Worm (Caenorhabditis elegans) whole organism, L1 larva: ENCODE results near the gene irg-2.
A peak's percentile ranks its signal among the peaks of the same experiment; 100 is the strongest.

Experiments used
- C04F5.9 ChIP-seq: sonication (generic microtip); optimal IDR thresholded peaks from 2 replicates; lab custom pipeline; 2016; ENCODE audit warnings: missing genetic modification characterization, missing compliant biosample characterization
- C16A3.4 ChIP-seq: fragments of 150-350 bp; optimal IDR thresholded peaks from 2 replicates; lab custom pipeline; 2014; ENCODE audit warnings: missing biosample characterization, missing genetic modification characterization
- alr-1 ChIP-seq: fragments of 200-800 bp; sonication (Bioruptor generic); optimal IDR thresholded peaks from 2 replicates; lab custom pipeline; 2018; ENCODE audit warnings: borderline replicate concordance, mild to moderate bottlenecking, missing genetic modification characterization, missing compliant biosample characterization
- blmp-1 ChIP-seq: fragments of 150-350 bp; optimal IDR thresholded peaks from 2 replicates; lab custom pipeline; 2014; ENCODE audit warnings: missing biosample characterization, missing genetic modification characterization
- ceh-82 ChIP-seq, 3 experiments: fragments of 150-350 bp in 1 of 3; sonication (generic microtip) in 2 of 3; optimal IDR thresholded peaks; 2 replicates each; lab custom pipeline; 2014 to 2017; ENCODE audit warnings: missing biosample characterization in 3 of 3, missing genetic modification characterization in 3 of 3
- ceh-88 ChIP-seq: fragments of 200-800 bp; sonication (Bioruptor generic); IDR thresholded peaks from 2 replicates; pipeline ENCODE4 v1.3.6; 2022; ENCODE audit warnings: missing genetic modification characterization, missing compliant biosample characterization
- ces-1 ChIP-seq: fragments of 150-350 bp; optimal IDR thresholded peaks from 2 replicates; lab custom pipeline; 2014; ENCODE audit warnings: missing biosample characterization, missing genetic modification reagents, missing genetic modification characterization
- egl-27 ChIP-seq, 2 experiments: fragments of 150-350 bp in 1 of 2; sonication (generic microtip); optimal IDR thresholded peaks; 3 replicates each; lab custom pipeline; 2017 to 2018; ENCODE audit warnings: missing biosample characterization in 2 of 2, missing genetic modification characterization in 2 of 2, missing genetic modification reagents in 2 of 2
- ets-5 ChIP-seq: fragments of 200-800 bp; sonication (Bioruptor generic); IDR thresholded peaks from 2 replicates; pipeline ENCODE4 v1.3.6; 2022; ENCODE audit warnings: missing genetic modification characterization, missing compliant biosample characterization
- fkh-8 ChIP-seq: sonication (generic microtip); optimal IDR thresholded peaks from 2 replicates; lab custom pipeline; 2016; ENCODE audit warnings: mild to moderate bottlenecking, missing genetic modification characterization, missing compliant biosample characterization
- hlh-4 ChIP-seq: sonication (generic microtip); optimal IDR thresholded peaks from 2 replicates; lab custom pipeline; 2016; ENCODE audit warnings: mild to moderate bottlenecking, missing genetic modification characterization, missing compliant biosample characterization
- hpl-2 ChIP-seq: fragments of 150-350 bp; optimal IDR thresholded peaks from 2 replicates; lab custom pipeline; 2014; ENCODE audit warnings: missing biosample characterization, missing genetic modification reagents, missing genetic modification characterization
- isw-1 ChIP-seq: fragments of 200-800 bp; sonication (Bioruptor generic); IDR thresholded peaks from 2 replicates; pipeline ENCODE4 v1.3.6; 2022; ENCODE audit warnings: missing genetic modification characterization, missing compliant biosample characterization
- lin-13 ChIP-seq: fragments of 150-350 bp; optimal IDR thresholded peaks from 2 replicates; lab custom pipeline; 2014; ENCODE audit warnings: missing biosample characterization, missing genetic modification reagents, missing genetic modification characterization
- lin-39 ChIP-seq: fragments of 150-350 bp; optimal IDR thresholded peaks from 2 replicates; lab custom pipeline; 2014; ENCODE audit warnings: missing biosample characterization, missing genetic modification reagents, missing genetic modification characterization
- lir-3 ChIP-seq: sonication (generic microtip); optimal IDR thresholded peaks from 2 replicates; lab custom pipeline; 2016; ENCODE audit warnings: mild to moderate bottlenecking, missing genetic modification characterization, moderate library complexity, missing compliant biosample characterization; ENCODE audit not compliant: poor library complexity
- mef-2 ChIP-seq: fragments of 150-350 bp; optimal IDR thresholded peaks from 2 replicates; lab custom pipeline; 2014; ENCODE audit warnings: missing biosample characterization, missing genetic modification characterization
- mep-1 ChIP-seq: fragments of 150-350 bp; optimal IDR thresholded peaks from 2 replicates; lab custom pipeline; 2014; ENCODE audit warnings: missing biosample characterization, missing genetic modification characterization
- nhr-237 ChIP-seq: fragments of 150-350 bp; optimal IDR thresholded peaks from 2 replicates; lab custom pipeline; 2014; ENCODE audit warnings: missing biosample characterization, missing genetic modification characterization
- nhr-47 ChIP-seq: sonication (generic microtip); optimal IDR thresholded peaks from 2 replicates; lab custom pipeline; 2016; ENCODE audit warnings: mild to moderate bottlenecking, missing genetic modification characterization, moderate library complexity, missing compliant biosample characterization
- nhr-77 ChIP-seq: fragments of 150-350 bp; optimal IDR thresholded peaks from 2 replicates; lab custom pipeline; 2014; ENCODE audit warnings: missing biosample characterization, missing genetic modification characterization
- nhr-84 ChIP-seq: sonication (generic microtip); optimal IDR thresholded peaks from 2 replicates; lab custom pipeline; 2017; ENCODE audit warnings: missing biosample characterization, missing genetic modification characterization
- pqm-1 ChIP-seq: sonication (generic microtip); optimal IDR thresholded peaks from 3 replicates; lab custom pipeline; 2017; ENCODE audit warnings: missing biosample characterization, missing genetic modification characterization
- snu-23 ChIP-seq: sonication (generic microtip); optimal IDR thresholded peaks from 2 replicates; lab custom pipeline; 2016; ENCODE audit warnings: missing genetic modification characterization, missing compliant biosample characterization
- swsn-7 ChIP-seq: sonication (generic microtip); optimal IDR thresholded peaks from 2 replicates; lab custom pipeline; 2016; ENCODE audit warnings: missing genetic modification characterization, missing compliant biosample characterization
- tlp-1 ChIP-seq: fragments of 150-350 bp; optimal IDR thresholded peaks from 2 replicates; lab custom pipeline; 2014; ENCODE audit warnings: missing biosample characterization, missing genetic modification characterization
- unc-62 ChIP-seq: fragments of 150-350 bp; optimal IDR thresholded peaks from 2 replicates; lab custom pipeline; 2014; ENCODE audit warnings: missing biosample characterization, missing genetic modification reagents, missing genetic modification characterization
- unc-86 ChIP-seq: sonication (generic microtip); optimal IDR thresholded peaks from 2 replicates; lab custom pipeline; 2016; ENCODE audit warnings: missing genetic modification characterization, missing compliant biosample characterization
- unc-98 ChIP-seq: fragments of 200-800 bp; sonication (Bioruptor generic); IDR thresholded peaks from 2 replicates; pipeline ENCODE4 v1.3.6; 2022; ENCODE audit warnings: missing genetic modification characterization, missing compliant biosample characterization
- xbp-1 ChIP-seq: sonication (generic microtip); optimal IDR thresholded peaks from 2 replicates; lab custom pipeline; 2016; ENCODE audit warnings: missing genetic modification characterization, missing compliant biosample characterization
- zag-1 ChIP-seq: fragments of 150-350 bp; optimal IDR thresholded peaks from 2 replicates; lab custom pipeline; 2014; ENCODE audit warnings: missing biosample characterization, missing genetic modification characterization

irg-2 gene

ce11 chrV:3995838-3996237, 46.1 kb upstream of the irg-2 start, which contains the start of gene srx-62:
srx-62 (minus strand) TSS chrV:3995938.
- TF ChIP-seq unc-62 (GFP tag; lab: Kevin White, UChicago) (no peak), C04F5.9 (tag; lab: Kevin White, UChicago) (no peak), snu-23 (GFP tag; lab: Kevin White, UChicago) (no peak), swsn-7 (tag; lab: Kevin White, UChicago) (no peak), nhr-77 (tag; lab: Kevin White, UChicago) (no peak), blmp-1 (tag; lab: Kevin White, UChicago) (no peak), zag-1 (no peak), ces-1 (GFP tag; lab: Kevin White, UChicago) (no peak), nhr-47 (no peak), hlh-4 (tag; lab: Kevin White, UChicago) (no peak), mep-1 (no peak)
- TF ChIP-seq, all 84 proteins: peak for 0

- TF ChIP-seq unc-86 (tag; lab: Kevin White, UChicago), result no peak
- TF ChIP-seq blmp-1 (tag; lab: Kevin White, UChicago), result peak; percentile 63
- TF ChIP-seq, all 84 proteins: peak for 1
Observed at ce11 chrV:4004577-4004976, 37.4 kb upstream of the irg-2 start.

DNA sequence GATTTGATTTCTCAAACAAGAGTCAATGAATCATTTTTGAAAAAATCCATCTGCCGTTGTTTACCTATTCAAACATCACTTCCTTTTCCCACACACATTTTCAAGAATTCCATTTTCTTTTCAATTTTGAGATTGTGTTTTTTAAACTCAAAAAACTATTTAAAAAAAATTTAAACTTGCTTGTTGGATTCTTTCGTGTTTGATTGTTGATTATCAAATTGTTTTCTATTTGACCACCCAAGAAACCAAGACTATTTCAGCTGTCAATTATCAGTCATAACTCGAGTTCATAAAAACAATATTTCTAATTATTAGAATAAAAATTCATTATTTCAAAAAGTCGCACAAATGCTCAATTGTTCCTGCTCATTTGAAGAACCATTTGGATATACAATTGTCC, 36.8 kb upstream of the irg-2 start, which contains the start of gene srh-8:
Gene srh-8, plus strand, starts transcription at position 301 of the 400 bp plus-strand sequence.
- TF ChIP-seq lin-13 (GFP tag; lab: Kevin White, UChicago), result no peak
- no peak for TF ChIP-seq nhr-237 (tag; lab: Kevin White, UChicago)
- no peak for TF ChIP-seq C16A3.4 (tag; lab: Kevin White, UChicago)
- TF ChIP-seq egl-27 (tag; optimal IDR thresholded peaks at IDR 0.05; lab: Kevin White, UChicago), result no peak
- no peak for TF ChIP-seq nhr-77 (tag; lab: Kevin White, UChicago)
- TF ChIP-seq mef-2 (tag; lab: Kevin White, UChicago), result no peak
- no peak for TF ChIP-seq nhr-47
- no peak for TF ChIP-seq xbp-1
- TF ChIP-seq ets-5 (GFP tag; lab: Robert Waterston, UW), result no peak

DNA sequence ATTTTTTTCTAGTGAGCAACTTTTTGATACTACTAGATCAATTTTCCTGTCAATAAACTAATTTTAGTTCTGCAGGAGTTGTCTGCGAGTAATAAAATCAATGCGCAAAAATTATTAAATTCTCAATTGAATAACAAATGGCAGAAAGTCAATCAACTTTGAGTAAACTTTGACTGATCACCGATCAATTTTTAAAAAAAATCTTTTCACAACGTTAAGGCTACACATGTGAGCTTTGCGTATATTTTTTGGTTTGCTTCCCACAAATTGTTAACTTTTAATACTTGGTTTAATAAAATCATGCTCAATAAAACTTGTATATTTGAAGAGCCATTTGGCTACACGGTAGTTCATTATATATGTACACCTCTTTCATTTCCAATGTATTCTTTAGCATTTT, 34.1 kb upstream of the irg-2 start, which contains the start of gene srh-7:
Gene srh-7, plus strand, starts transcription at position 301 of the 400 bp plus-strand sequence.
- no peak for TF ChIP-seq ceh-82 (tag; optimal IDR thresholded peaks at IDR 0.05; lab: Kevin White, UChicago)
- TF ChIP-seq ceh-88, result no peak
- TF ChIP-seq mef-2 (tag; lab: Kevin White, UChicago), result no peak
- no peak for TF ChIP-seq fkh-8 (tag; lab: Kevin White, UChicago)
- TF ChIP-seq hpl-2 (GFP tag; lab: Kevin White, UChicago), result no peak
- TF ChIP-seq alr-1 (tag; lab: Kevin White, UChicago), result no peak

DNA sequence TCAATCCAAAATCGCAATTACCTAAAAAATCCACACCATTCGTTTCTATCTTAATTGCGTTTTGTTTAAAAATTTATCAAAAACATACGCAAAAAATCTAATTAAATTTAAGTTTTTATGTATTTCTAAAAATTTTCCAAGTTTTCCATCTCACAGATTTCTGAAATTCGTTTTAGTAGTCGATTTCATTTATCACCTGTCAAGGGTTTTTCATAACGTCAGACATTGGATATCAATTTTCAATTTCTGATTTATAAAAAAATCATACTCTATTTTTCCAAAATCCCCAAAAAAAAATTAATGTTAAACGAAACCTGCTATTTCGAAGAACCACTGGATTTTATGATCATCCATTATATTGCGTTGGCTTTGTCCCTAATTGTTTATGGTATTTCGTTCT, 31.8 kb upstream of the irg-2 start, which contains the start of gene srh-4:
Gene srh-4, plus strand, starts transcription at position 301 of the 400 bp plus-strand sequence.
- TF ChIP-seq lin-13 (GFP tag; lab: Kevin White, UChicago) (no peak), pqm-1 (tag; lab: Kevin White, UChicago) (no peak), tlp-1 (tag; lab: Kevin White, UChicago) (no peak), lin-39 (no peak), nhr-77 (tag; lab: Kevin White, UChicago) (no peak), unc-98 (no peak), lir-3 (tag; lab: Kevin White, UChicago) (no peak), snu-23 (GFP tag; lab: Kevin White, UChicago) (no peak), isw-1 (GFP tag; lab: Robert Waterston, UW) (no peak)

- no peak for TF ChIP-seq nhr-84 (tag; lab: Kevin White, UChicago)
- TF ChIP-seq, all 84 proteins: peak for 0
Observed at ce11 chrV:4016780-4017179, 25.2 kb upstream of the irg-2 start, which contains the start of gene srw-89. srw-89 (plus strand) TSS chrV:4017080.
